Worm (Caenorhabditis elegans) whole organism, early embryonic: Measurements from ENCODE around the gene F11D5.1.

Experiments
- B0310.2 ChIP-seq: sonication (generic microtip); optimal IDR thresholded peaks from 2 replicates; lab custom pipeline; 2016; ENCODE audit warnings: mild to moderate bottlenecking, missing genetic modification characterization, missing compliant biosample characterization
- F13C5.2 ChIP-seq: sonication (generic microtip); optimal IDR thresholded peaks from 2 replicates; lab custom pipeline; 2017; ENCODE audit warnings: mild to moderate bottlenecking, missing genetic modification characterization, inconsistent platforms, missing compliant biosample characterization
- aly-1 ChIP-seq: sonication (generic microtip); optimal IDR thresholded peaks from 2 replicates; lab custom pipeline; 2016; ENCODE audit warnings: missing genetic modification characterization, missing compliant biosample characterization
- ama-1 ChIP-seq: fragments of 150-350 bp; optimal IDR thresholded peaks from 2 replicates; lab custom pipeline; 2014
- ceh-13 ChIP-seq: fragments of 200-800 bp; sonication (Bioruptor generic); optimal IDR thresholded peaks from 2 replicates; lab custom pipeline; 2018; ENCODE audit warnings: mild to moderate bottlenecking, missing genetic modification characterization, missing compliant biosample characterization
- ceh-36 ChIP-seq: sonication (generic microtip); optimal IDR thresholded peaks from 2 replicates; lab custom pipeline; 2016; ENCODE audit warnings: missing genetic modification characterization, inconsistent platforms, missing compliant biosample characterization
- ets-7 ChIP-seq: sonication (generic microtip); optimal IDR thresholded peaks from 2 replicates; lab custom pipeline; 2016; ENCODE audit warnings: missing genotype, missing genetic modification characterization, missing compliant biosample characterization
- flt-1 ChIP-seq: fragments of 200-800 bp; sonication (Bioruptor generic); IDR thresholded peaks from 2 replicates; pipeline ENCODE4 v1.3.6; 2022; ENCODE audit warnings: missing genetic modification characterization, missing compliant biosample characterization
- hmbx-1 ChIP-seq: sonication (generic microtip); optimal IDR thresholded peaks from 2 replicates; lab custom pipeline; 2016; ENCODE audit warnings: mild to moderate bottlenecking, missing genetic modification characterization, missing compliant biosample characterization
- hmg-4 ChIP-seq: fragments of 200-800 bp; sonication (Bioruptor generic); optimal IDR thresholded peaks from 2 replicates; lab custom pipeline; 2018; ENCODE audit warnings: mild to moderate bottlenecking, missing genetic modification characterization, missing compliant biosample characterization
- hnd-1 ChIP-seq: sonication (generic microtip); optimal IDR thresholded peaks from 2 replicates; lab custom pipeline; 2016; ENCODE audit warnings: missing genetic modification characterization, missing compliant biosample characterization
- pes-1 ChIP-seq: fragments of 200-800 bp; sonication (Bioruptor generic); IDR thresholded peaks from 2 replicates; pipeline ENCODE4 v1.3.6; 2022; ENCODE audit warnings: missing genetic modification reagents, missing genetic modification characterization, missing compliant biosample characterization
- scrt-1 ChIP-seq: fragments of 200-800 bp; sonication (Bioruptor generic); IDR thresholded peaks from 2 replicates; pipeline ENCODE4 v1.3.6; 2022; ENCODE audit warnings: missing genetic modification characterization, missing compliant biosample characterization
- sea-1 ChIP-seq: fragments of 200-800 bp; sonication (Bioruptor generic); conservative IDR thresholded peaks from 2 replicates; pipeline ENCODE4 v1.3.6; 2022; ENCODE audit warnings: missing genetic modification characterization, missing compliant biosample characterization
- tbx-11 ChIP-seq: fragments of 200-800 bp; sonication (Bioruptor generic); IDR thresholded peaks from 2 replicates; pipeline ENCODE4 v1.3.6; 2022; ENCODE audit warnings: missing genetic modification characterization, missing compliant biosample characterization
- tbx-37 ChIP-seq: fragments of 200-800 bp; sonication (Bioruptor generic); conservative IDR thresholded peaks from 2 replicates; pipeline ENCODE4 v1.3.6; 2022; ENCODE audit warnings: missing genetic modification reagents, missing genetic modification characterization, missing compliant biosample characterization
- tra-4 ChIP-seq: sonication (generic microtip); optimal IDR thresholded peaks from 2 replicates; lab custom pipeline; 2017; ENCODE audit warnings: missing genetic modification characterization, missing compliant biosample characterization

The F11D5.1 gene

DNA sequence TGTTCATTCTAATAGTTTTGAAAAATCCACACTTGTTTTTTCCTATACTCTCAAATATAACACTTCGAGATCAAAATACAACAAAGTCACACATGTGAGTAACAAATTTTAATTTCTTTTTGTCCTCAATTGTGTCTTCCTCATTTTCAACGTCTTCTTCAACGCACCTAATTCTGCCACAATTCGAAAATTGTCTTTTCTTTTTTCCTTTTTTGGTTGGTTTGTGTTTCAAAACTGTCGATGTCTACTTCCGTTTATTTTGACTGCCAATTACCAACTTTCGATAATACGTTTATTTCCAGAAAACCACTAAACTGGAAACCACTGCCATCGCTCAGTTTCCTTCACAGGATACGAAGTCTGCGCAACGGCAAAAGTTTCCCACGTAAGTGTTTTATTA is at the start of gene F11D5.1:
F11D5.1 (plus strand) TSS at position 301 of the 400 bp plus-strand sequence.
- no peak for TF ChIP-seq hmbx-1 (tag; lab: Kevin White, UChicago)
- no peak for TF ChIP-seq F13C5.2 (tag; lab: Kevin White, UChicago)
- TF ChIP-seq tbx-11 (GFP tag; lab: Robert Waterston, UW): no peak
- no peak for TF ChIP-seq hmg-4 (GFP tag; lab: Kevin White, UChicago)
- TF ChIP-seq ceh-13 (GFP tag; lab: Kevin White, UChicago): no peak
- TF ChIP-seq tbx-37 (GFP tag; lab: Robert Waterston, UW): no peak
- TF ChIP-seq scrt-1 (GFP tag; lab: Robert Waterston, UW): no peak
- no peak for TF ChIP-seq hnd-1 (tag; lab: Kevin White, UChicago)
- no peak for TF ChIP-seq flt-1 (GFP tag; lab: Robert Waterston, UW)

- TF ChIP-seq ceh-13 (GFP tag; lab: Kevin White, UChicago): no peak
- TF ChIP-seq sea-1 (GFP tag; lab: Robert Waterston, UW): no peak
- TF ChIP-seq tbx-11 (GFP tag; lab: Robert Waterston, UW): no peak
- no peak for TF ChIP-seq scrt-1 (GFP tag; lab: Robert Waterston, UW)
- TF ChIP-seq ama-1 (lab: Kevin White, UChicago): no peak
- TF ChIP-seq tra-4 (tag; lab: Kevin White, UChicago): no peak
- TF ChIP-seq B0310.2 (tag; lab: Kevin White, UChicago): no peak
- TF ChIP-seq hmbx-1 (tag; lab: Kevin White, UChicago): no peak
- TF ChIP-seq hnd-1 (tag; lab: Kevin White, UChicago): no peak
- TF ChIP-seq ets-7: no peak
- no peak for TF ChIP-seq pes-1 (GFP tag; lab: Robert Waterston, UW)
- no peak for TF ChIP-seq ceh-36 (tag; lab: Kevin White, UChicago)
- no peak for TF ChIP-seq F13C5.2 (tag; lab: Kevin White, UChicago)
- TF ChIP-seq aly-1: no peak
- TF ChIP-seq hmg-4 (GFP tag; lab: Kevin White, UChicago): no peak
- TF ChIP-seq flt-1 (GFP tag; lab: Robert Waterston, UW): no peak
- TF ChIP-seq tbx-37 (GFP tag; lab: Robert Waterston, UW): no peak
Observed at ce11 chrX:3283189-3283588, 49.7 kb upstream of the F11D5.1 start.

DNA sequence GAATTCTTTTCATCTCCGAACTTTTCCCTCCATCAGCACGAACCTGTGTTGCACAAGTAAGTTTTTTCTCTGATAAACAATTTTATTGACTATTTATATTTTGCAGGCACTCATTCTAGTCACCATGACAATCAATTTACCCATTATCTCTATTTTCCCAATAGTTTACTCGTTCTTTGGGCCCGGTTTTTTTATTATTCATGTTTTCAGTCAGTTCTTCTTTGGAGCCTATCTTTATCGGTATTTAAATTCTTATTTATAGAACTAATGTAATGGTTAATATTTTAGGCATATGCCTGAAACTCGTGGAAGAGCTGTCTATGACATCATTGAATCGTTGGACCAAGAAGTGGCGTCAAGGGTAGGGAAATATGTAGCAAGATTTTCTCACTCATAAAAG is 48.0 kb upstream of the F11D5.1 start:
- TF ChIP-seq tra-4 (tag; lab: Kevin White, UChicago): no peak
- TF ChIP-seq ama-1 (lab: Kevin White, UChicago): no peak
- TF ChIP-seq sea-1 (GFP tag; lab: Robert Waterston, UW): no peak
- TF ChIP-seq F13C5.2 (tag; lab: Kevin White, UChicago): no peak
- no peak for TF ChIP-seq ceh-36 (tag; lab: Kevin White, UChicago)
- TF ChIP-seq tbx-37 (GFP tag; lab: Robert Waterston, UW): no peak
- TF ChIP-seq pes-1 (GFP tag; lab: Robert Waterston, UW): no peak
- TF ChIP-seq ceh-13 (GFP tag; lab: Kevin White, UChicago): no peak
- no peak for TF ChIP-seq ets-7
- no peak for TF ChIP-seq aly-1
- TF ChIP-seq B0310.2 (tag; lab: Kevin White, UChicago): no peak
- no peak for TF ChIP-seq flt-1 (GFP tag; lab: Robert Waterston, UW)
- TF ChIP-seq scrt-1 (GFP tag; lab: Robert Waterston, UW): no peak
- no peak for TF ChIP-seq hmbx-1 (tag; lab: Kevin White, UChicago)
- no peak for TF ChIP-seq tbx-11 (GFP tag; lab: Robert Waterston, UW)
- no peak for TF ChIP-seq hnd-1 (tag; lab: Kevin White, UChicago)
- TF ChIP-seq hmg-4 (GFP tag; lab: Kevin White, UChicago): no peak

- TF ChIP-seq scrt-1 (GFP tag; lab: Robert Waterston, UW) (no peak), sea-1 (GFP tag; lab: Robert Waterston, UW) (no peak), flt-1 (GFP tag; lab: Robert Waterston, UW) (no peak), B0310.2 (tag; lab: Kevin White, UChicago) (no peak), hmbx-1 (tag; lab: Kevin White, UChicago) (no peak), ceh-13 (GFP tag; lab: Kevin White, UChicago) (no peak), tbx-11 (GFP tag; lab: Robert Waterston, UW) (no peak), aly-1 (no peak), pes-1 (GFP tag; lab: Robert Waterston, UW) (no peak), hmg-4 (GFP tag; lab: Kevin White, UChicago) (no peak), hnd-1 (tag; lab: Kevin White, UChicago) (no peak)
Observed at ce11 chrX:3285448-3285847, 47.5 kb upstream of the F11D5.1 start.

- TF ChIP-seq pes-1 (GFP tag; lab: Robert Waterston, UW) (no peak), tbx-11 (GFP tag; lab: Robert Waterston, UW) (no peak), F13C5.2 (tag; lab: Kevin White, UChicago) (no peak)
Observed at ce11 chrX:3289183-3289582, 43.7 kb upstream of the F11D5.1 start, which contains the start of gene K09C4.4. TSS of gene K09C4.4 (plus strand) at chrX:3289483.

- TF ChIP-seq F13C5.2 (tag; lab: Kevin White, UChicago) (no peak), hmg-4 (GFP tag; lab: Kevin White, UChicago) (no peak), flt-1 (GFP tag; lab: Robert Waterston, UW) (no peak), hmbx-1 (tag; lab: Kevin White, UChicago) (no peak), B0310.2 (tag; lab: Kevin White, UChicago) (no peak), scrt-1 (GFP tag; lab: Robert Waterston, UW) (no peak), ceh-36 (tag; lab: Kevin White, UChicago) (no peak), tra-4 (tag; lab: Kevin White, UChicago) (no peak), ama-1 (lab: Kevin White, UChicago) (no peak)
Observed at ce11 chrX:3290147-3290546, 42.8 kb upstream of the F11D5.1 start.

ce11 chrX:3291948-3292347 is 41.0 kb upstream of the F11D5.1 start:
- TF ChIP-seq B0310.2 (tag; lab: Kevin White, UChicago) (no peak), hmg-4 (GFP tag; lab: Kevin White, UChicago) (no peak)
